Worm (Caenorhabditis elegans) whole organism, midembryonic: ENCODE results near the gene F36G3.2.

Experiments
- klf-2 ChIP-seq: fragments of 200-800 bp; sonication (Bioruptor generic); conservative IDR thresholded peaks from 2 replicates; pipeline ENCODE4 v1.3.6; 2022; ENCODE audit warnings: missing genetic modification reagents, missing genetic modification characterization, missing compliant biosample characterization
- ztf-29 ChIP-seq: fragments of 200-800 bp; sonication (Bioruptor generic); IDR thresholded peaks from 2 replicates; pipeline ENCODE4 v1.3.6; 2022; ENCODE audit warnings: missing genetic modification reagents, missing genetic modification characterization, missing compliant biosample characterization

ce11 chrX:9805426-9805825, 11.4 kb upstream of the F36G3.2 start:
- TF ChIP-seq ztf-29 (GFP tag; lab: Robert Waterston, UW) = no peak
- no peak for TF ChIP-seq klf-2
